Comparison of ENCODE assay signal across 4 fruit fly cellular contexts in genomic region chr2L:12840413-12840812, dm6.
A peak's percentile ranks its signal among the peaks of the same experiment; 100 is the strongest.
TF ChIP-seq lines count a peak whose summit lies in the region.

No protein-coding gene starts in this region.

TF ChIP-seq in whole organism, 6 proteins besides CTCF, POLR2A, EP300 and RAD21:
- TF ChIP-seq psq (optimal IDR thresholded peaks at IDR 0.05; lab: Kevin White, UChicago): no peak
- peak; percentile 65 for TF ChIP-seq pan (optimal IDR thresholded peaks at IDR 0.05; lab: Kevin White, UChicago)

TF ChIP-seq in whole organism, prepupa, 60 proteins besides CTCF, POLR2A, EP300 and RAD21 (continues in another document):
- no peak for TF ChIP-seq CG6276 (GFP tag; optimal IDR thresholded peaks at IDR 0.05; lab: Kevin White, UChicago)
- peak; percentile 11 for TF ChIP-seq CG4318 (GFP tag; optimal IDR thresholded peaks at IDR 0.05; lab: Kevin White, UChicago)
- peak; percentile 48 for TF ChIP-seq pdm3 (GFP tag; optimal IDR thresholded peaks at IDR 0.05; lab: Kevin White, UChicago)
- TF ChIP-seq CG10631 (GFP tag; optimal IDR thresholded peaks at IDR 0.05; lab: Kevin White, UChicago): peak; percentile 57
- peak in 1 of 2 experiments; percentile 10 for TF ChIP-seq salr (GFP tag; optimal IDR thresholded peaks at IDR 0.05; lab: Kevin White, UChicago)
- no peak for TF ChIP-seq Eip93F (GFP tag; optimal IDR thresholded peaks at IDR 0.05; lab: Kevin White, UChicago)
- TF ChIP-seq Smox (GFP tag; optimal IDR thresholded peaks at IDR 0.05; lab: Kevin White, UChicago): peak; percentile 26
- TF ChIP-seq cyc (GFP tag; optimal IDR thresholded peaks at IDR 0.05; lab: Kevin White, UChicago): peak; percentile 32
- peak; percentile 41 for TF ChIP-seq achi (GFP tag; optimal IDR thresholded peaks at IDR 0.05; lab: Kevin White, UChicago)
- peak; percentile 35 for TF ChIP-seq CG34406 (GFP tag; optimal IDR thresholded peaks at IDR 0.05; lab: Kevin White, UChicago)
- no peak for TF ChIP-seq fkh (GFP tag; optimal IDR thresholded peaks at IDR 0.05; lab: Kevin White, UChicago)
- no peak for TF ChIP-seq fd85E (GFP tag; optimal IDR thresholded peaks at IDR 0.05; lab: Kevin White, UChicago)
- peak; percentile 23 for TF ChIP-seq CG6808 (GFP tag; optimal IDR thresholded peaks at IDR 0.05; lab: Kevin White, UChicago)
- TF ChIP-seq Sox14 (GFP tag; optimal IDR thresholded peaks at IDR 0.05; lab: Kevin White, UChicago): peak; percentile 37
- TF ChIP-seq CG3032 (tag; optimal IDR thresholded peaks at IDR 0.05; lab: Kevin White, UChicago): peak; percentile 58
- TF ChIP-seq CG31627 (GFP tag; optimal IDR thresholded peaks at IDR 0.05; lab: Kevin White, UChicago): peak; percentile 30
- TF ChIP-seq Sox15 (GFP tag; optimal IDR thresholded peaks at IDR 0.05; lab: Kevin White, UChicago): no peak
- peak in 1 of 2 experiments; percentile 24 for TF ChIP-seq ss (GFP tag; optimal IDR thresholded peaks at IDR 0.05; lab: Kevin White, UChicago)
- TF ChIP-seq Lpt (GFP tag; optimal IDR thresholded peaks at IDR 0.05; lab: Kevin White, UChicago): no peak
- peak; percentile 53 for TF ChIP-seq acj6 (GFP tag; optimal IDR thresholded peaks at IDR 0.05; lab: Kevin White, UChicago)
- TF ChIP-seq CG7368 (GFP tag; optimal IDR thresholded peaks at IDR 0.05; lab: Kevin White, UChicago): peak; percentile 33
- no peak for TF ChIP-seq eg (GFP tag; IDR thresholded peaks at IDR 0.05; lab: Robert Waterston, UW)
- peak; percentile 55 for TF ChIP-seq CG6792 (GFP tag; optimal IDR thresholded peaks at IDR 0.05; lab: Kevin White, UChicago)
- peak; percentile 19 for TF ChIP-seq CG11902 (GFP tag; optimal IDR thresholded peaks at IDR 0.05; lab: Kevin White, UChicago)
- TF ChIP-seq Ets96B (tag; optimal IDR thresholded peaks at IDR 0.05; lab: Kevin White, UChicago): peak; percentile 56
- TF ChIP-seq Sox102F (GFP tag; optimal IDR thresholded peaks at IDR 0.05; lab: Kevin White, UChicago): peak; percentile 36
- TF ChIP-seq spab (GFP tag; optimal IDR thresholded peaks at IDR 0.05; lab: Kevin White, UChicago): peak; percentile 34
- peak; percentile 47 for TF ChIP-seq CG3919 (GFP tag; optimal IDR thresholded peaks at IDR 0.05; lab: Kevin White, UChicago)
- no peak for TF ChIP-seq Blimp-1 (GFP tag; optimal IDR thresholded peaks at IDR 0.05; lab: Kevin White, UChicago)
- TF ChIP-seq Ets21C (GFP tag; optimal IDR thresholded peaks at IDR 0.05; lab: Kevin White, UChicago): no peak

TF ChIP-seq in whole organism, pupa, 21 proteins besides CTCF, POLR2A, EP300 and RAD21:
- TF ChIP-seq CG34367 (tag; optimal IDR thresholded peaks at IDR 0.05; lab: Kevin White, UChicago): peak; percentile 32
- no peak for TF ChIP-seq fd96Ca (GFP tag; IDR thresholded peaks at IDR 0.05; lab: Robert Waterston, UW)
- no peak for TF ChIP-seq CG13204 (GFP tag; optimal IDR thresholded peaks at IDR 0.05; lab: Kevin White, UChicago)
- no peak for TF ChIP-seq CG12605 (GFP tag; IDR thresholded peaks at IDR 0.05; lab: Robert Waterston, UW)
- TF ChIP-seq rn (GFP tag; IDR thresholded peaks at IDR 0.05; lab: Robert Waterston, UW): no peak
- TF ChIP-seq gl (tag; optimal IDR thresholded peaks at IDR 0.05; lab: Kevin White, UChicago): no peak
- TF ChIP-seq EcR (GFP tag; optimal IDR thresholded peaks at IDR 0.05; lab: Kevin White, UChicago): no peak
- no peak for TF ChIP-seq CG10348 (GFP tag; IDR thresholded peaks at IDR 0.05; lab: Robert Waterston, UW)
- TF ChIP-seq Pif1A (GFP tag; optimal IDR thresholded peaks at IDR 0.05; lab: Kevin White, UChicago): peak; percentile 44
- TF ChIP-seq CG4496 (GFP tag; IDR thresholded peaks at IDR 0.05; lab: Robert Waterston, UW): no peak
- TF ChIP-seq D1 (tag; optimal IDR thresholded peaks at IDR 0.05; lab: Kevin White, UChicago): no peak
- TF ChIP-seq CG17806 (tag; optimal IDR thresholded peaks at IDR 0.05; lab: Kevin White, UChicago): peak; percentile 53
- TF ChIP-seq CG8301 (tag; optimal IDR thresholded peaks at IDR 0.05; lab: Kevin White, UChicago): peak; percentile 37
- peak; percentile 63 for TF ChIP-seq CG8159 (tag; optimal IDR thresholded peaks at IDR 0.05; lab: Kevin White, UChicago)
- TF ChIP-seq CG15710 (tag; optimal IDR thresholded peaks at IDR 0.05; lab: Kevin White, UChicago): peak; percentile 53
- TF ChIP-seq Ets98B (GFP tag; IDR thresholded peaks at IDR 0.05; lab: Robert Waterston, UW): no peak
- peak; percentile 45 for TF ChIP-seq CG14655 (GFP tag; optimal IDR thresholded peaks at IDR 0.05; lab: Kevin White, UChicago)
- TF ChIP-seq CG9948 (tag; optimal IDR thresholded peaks at IDR 0.05; lab: Kevin White, UChicago): peak; percentile 56
- no peak for TF ChIP-seq CG32121 (GFP tag; IDR thresholded peaks at IDR 0.05; lab: Robert Waterston, UW)
- peak; percentile 22 for TF ChIP-seq Snoo (tag; optimal IDR thresholded peaks at IDR 0.05; lab: Kevin White, UChicago)
- TF ChIP-seq Pif1B (GFP tag; optimal IDR thresholded peaks at IDR 0.05; lab: Kevin White, UChicago): peak; percentile 27

TF ChIP-seq in whole organism, wandering third instar larva, 38 proteins besides CTCF, POLR2A, EP300 and RAD21:
- TF ChIP-seq brk (GFP tag; optimal IDR thresholded peaks at IDR 0.05; lab: Kevin White, UChicago) (no peak), Dfd (GFP tag; optimal IDR thresholded peaks at IDR 0.05; lab: Kevin White, UChicago) (no peak), woc (GFP tag; optimal IDR thresholded peaks at IDR 0.05; lab: Kevin White, UChicago) (peak; percentile 41), ey (GFP tag; optimal IDR thresholded peaks at IDR 0.05; lab: Kevin White, UChicago) (peak; percentile 7), foxo (GFP tag; optimal IDR thresholded peaks at IDR 0.05; lab: Kevin White, UChicago) (peak in 1 of 2 experiments; percentile 20), OdsH (GFP tag; optimal IDR thresholded peaks at IDR 0.05; lab: Kevin White, UChicago) (peak; percentile 22), Dif (GFP tag; optimal IDR thresholded peaks at IDR 0.05; lab: Kevin White, UChicago; ENCODE audit: partially characterized antibody) (no peak), Mio (GFP tag; optimal IDR thresholded peaks at IDR 0.05; lab: Kevin White, UChicago) (no peak), lola (GFP tag; optimal IDR thresholded peaks at IDR 0.05; lab: Kevin White, UChicago) (no peak), CG32264 (GFP tag; optimal IDR thresholded peaks at IDR 0.05; lab: Kevin White, UChicago) (no peak), jim (GFP tag; optimal IDR thresholded peaks at IDR 0.05; lab: Kevin White, UChicago) (no peak), h (GFP tag; optimal IDR thresholded peaks at IDR 0.05; lab: Kevin White, UChicago) (peak; percentile 28), Hr78 (GFP tag; optimal IDR thresholded peaks at IDR 0.05; lab: Kevin White, UChicago) (no peak)
